Worm (Caenorhabditis elegans): ENCODE results near the gene hse-5.

DNA sequence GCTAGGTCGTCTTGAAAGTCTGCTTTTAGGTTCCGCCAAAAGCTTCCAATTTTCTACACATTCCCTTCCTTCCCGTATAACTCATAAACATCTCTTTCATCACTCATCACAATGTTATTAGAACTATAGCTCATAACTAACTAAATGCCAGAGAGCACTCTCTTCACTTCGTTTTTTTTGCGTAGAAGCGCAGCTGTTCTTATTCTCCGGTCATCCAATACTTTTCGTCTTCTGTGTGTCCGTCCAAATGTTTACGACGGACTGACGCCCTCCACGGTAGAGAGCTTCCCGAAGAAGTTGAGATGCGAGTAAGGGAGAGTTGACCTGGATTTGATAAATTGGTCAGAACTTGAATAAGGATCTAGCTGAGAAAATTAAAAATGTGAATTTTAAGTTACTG is 14.1 kb downstream of the hse-5 start:
- no peak for TF ChIP-seq lsy-2 (tag; optimal IDR thresholded peaks at IDR 0.05)
- TF ChIP-seq unc-39 (tag; optimal IDR thresholded peaks at IDR 0.05), result no peak
